Fruit fly (Drosophila melanogaster): ENCODE data around the gene Nop56.
A peak's percentile ranks its signal among the peaks of the same experiment; 100 is the strongest.

The Nop56 gene

dm6 chr3R:22421618-22422017, 750 bp upstream of the Nop56 start (continued):
- TF ChIP-seq dm (GFP tag; optimal IDR thresholded peaks at IDR 0.05) (no peak), CG14050 (GFP tag; IDR thresholded peaks at IDR 0.05) (peak; percentile 51), Camta (GFP tag; optimal IDR thresholded peaks at IDR 0.05) (peak; percentile 69), D19B (GFP tag; optimal IDR thresholded peaks at IDR 0.05) (no peak), CG10543 (GFP tag; optimal IDR thresholded peaks at IDR 0.05) (no peak), nau (GFP tag; optimal IDR thresholded peaks at IDR 0.05) (no peak), CG14965 (GFP tag; optimal IDR thresholded peaks at IDR 0.05; ENCODE audit: borderline replicate concordance) (no peak), CG10959 (GFP tag; IDR thresholded peaks at IDR 0.05) (peak; percentile 30; the same call in 1 of the 2 replicates), ewg (GFP tag; optimal IDR thresholded peaks at IDR 0.05) (no peak), CG10654 (GFP tag; optimal IDR thresholded peaks at IDR 0.05) (peak; percentile 3), sisA (GFP tag; IDR thresholded peaks at IDR 0.05) (peak; percentile 42; the same call in 1 of the 2 replicates), lbe (GFP tag; optimal IDR thresholded peaks at IDR 0.05) (peak; percentile 64), CG15073 (GFP tag; optimal IDR thresholded peaks at IDR 0.05) (no peak), dan (GFP tag; IDR thresholded peaks at IDR 0.05) (no peak), PHDP (tag; optimal IDR thresholded peaks at IDR 0.05) (peak; percentile 67), CG10147 (GFP tag; optimal IDR thresholded peaks at IDR 0.05) (no peak), Max (GFP tag; optimal IDR thresholded peaks at IDR 0.05) (no peak), Hr3 (GFP tag; optimal IDR thresholded peaks at IDR 0.05) (peak; percentile 41), Rfx (GFP tag; IDR thresholded peaks at IDR 0.05) (peak; percentile 84), da (GFP tag; optimal IDR thresholded peaks at IDR 0.05) (no peak), wdn (GFP tag; IDR thresholded peaks at IDR 0.05) (peak; percentile 73; the same call in 1 of the 2 replicates), ham (GFP tag; IDR thresholded peaks at IDR 0.05) (no peak), Bdp1 (GFP tag; optimal IDR thresholded peaks at IDR 0.05) (no peak), maf-S (GFP tag; optimal IDR thresholded peaks at IDR 0.05) (peak; percentile 44), CG1529 (GFP tag; optimal IDR thresholded peaks at IDR 0.05) (peak; percentile 3), cg (GFP tag; optimal IDR thresholded peaks at IDR 0.05) (no peak), Ptx1 (GFP tag; IDR thresholded peaks at IDR 0.05) (peak; percentile 84), crp (GFP tag; optimal IDR thresholded peaks at IDR 0.05) (no peak), Hr51 (GFP tag; optimal IDR thresholded peaks at IDR 0.05) (no peak), CG34376 (GFP tag; optimal IDR thresholded peaks at IDR 0.05) (no peak), HLH54F (GFP tag; optimal IDR thresholded peaks at IDR 0.05) (peak; percentile 27), CG5245 (GFP tag; optimal IDR thresholded peaks at IDR 0.05) (peak; percentile 40), slbo (GFP tag; IDR thresholded peaks at IDR 0.05) (peak; percentile 89), nmo (GFP tag; optimal IDR thresholded peaks at IDR 0.05) (peak; percentile 71), CG8765 (GFP tag; IDR thresholded peaks at IDR 0.05) (no peak), twi (tag; optimal IDR thresholded peaks at IDR 0.05) (peak; percentile 24), CG9817 (tag; optimal IDR thresholded peaks at IDR 0.05) (peak; percentile 75), sens-2 (GFP tag; IDR thresholded peaks at IDR 0.05) (no peak), CG6175 (GFP tag; IDR thresholded peaks at IDR 0.05) (no peak), Dip2 (GFP tag; IDR thresholded peaks at IDR 0.05) (no peak), ab (GFP tag; optimal IDR thresholded peaks at IDR 0.05) (no peak), CG6765 (GFP tag; optimal IDR thresholded peaks at IDR 0.05) (no peak), h (optimal IDR thresholded peaks at IDR 0.05) (no peak), ash1 (GFP tag; optimal IDR thresholded peaks at IDR 0.05) (no peak), CG5180 (GFP tag; optimal IDR thresholded peaks at IDR 0.05) (no peak), aop (GFP tag; IDR thresholded peaks at IDR 0.05) (no peak), CTCF (GFP tag; optimal IDR thresholded peaks at IDR 0.05) (no peak), Adf1 (GFP tag; IDR thresholded peaks at IDR 0.05) (peak; percentile 40), CG1647 (GFP tag; optimal IDR thresholded peaks at IDR 0.05) (no peak), B-H1 (GFP tag; IDR thresholded peaks at IDR 0.05) (peak; percentile 47), ATbp (GFP tag; optimal IDR thresholded peaks at IDR 0.05) (peak; percentile 26), ssp (GFP tag; IDR thresholded peaks at IDR 0.05) (peak; percentile 51), tna (GFP tag; IDR thresholded peaks at IDR 0.05; ENCODE audit: partially characterized antibody) (no peak)

Data from whole organism, embryonic.